Worm (Caenorhabditis elegans): ENCODE data around the gene D1086.10.

- TF ChIP-seq flt-1 (GFP tag; IDR thresholded peaks at IDR 0.05) (no peak), cog-1 (tag; optimal IDR thresholded peaks at IDR 0.05) (no peak), T22C8.4 (GFP tag; IDR thresholded peaks at IDR 0.05) (no peak), ref-1 (GFP tag; conservative IDR thresholded peaks at IDR 0.05) (no peak), tab-1 (GFP tag; IDR thresholded peaks at IDR 0.05) (no peak)
Observed at ce11 chrV:14063980-14064379, 18.6 kb upstream of the D1086.10 start.

Measured in whole organism, midembryonic.